Worm (Caenorhabditis elegans) whole organism, young adult: Measurements from ENCODE around the gene Y46E12BL.2.

ENCODE experiments used
- B0035.1 ChIP-seq: sonication (generic microtip); optimal IDR thresholded peaks from 2 replicates; lab custom pipeline; 2016; ENCODE audit warnings: missing genetic modification characterization, mild to moderate bottlenecking, missing compliant biosample characterization, missing genotype, missing genetic modification reagents
- C17E4.6 ChIP-seq: fragments of 200-800 bp; sonication (Bioruptor generic); IDR thresholded peaks from 2 replicates; pipeline ENCODE4 v1.3.6; 2022; ENCODE audit warnings: missing genetic modification reagents, missing genetic modification characterization, missing compliant biosample characterization
- efl-1 ChIP-seq: fragments of 150-350 bp; optimal IDR thresholded peaks from 2 replicates; lab custom pipeline; 2014; ENCODE audit warnings: missing biosample characterization, missing genetic modification reagents, missing genetic modification characterization
- egl-44 ChIP-seq: fragments of 200-800 bp; sonication (Bioruptor generic); IDR thresholded peaks from 2 replicates; pipeline ENCODE4 v1.3.6; 2022; ENCODE audit warnings: missing genetic modification reagents, missing genetic modification characterization, missing compliant biosample characterization
- hmg-1.2 ChIP-seq: fragments of 200-800 bp; sonication (Bioruptor generic); IDR thresholded peaks from 2 replicates; pipeline ENCODE4 v1.3.6; 2022; ENCODE audit warnings: missing genetic modification reagents, missing genetic modification characterization, missing compliant biosample characterization
- lag-1 ChIP-seq: fragments of 200-800 bp; sonication (Bioruptor generic); IDR thresholded peaks from 2 replicates; pipeline ENCODE4 v1.3.6; 2022; ENCODE audit warnings: missing genetic modification reagents, missing genetic modification characterization, missing compliant biosample characterization
- lir-1 ChIP-seq: fragments of 200-800 bp; sonication (Bioruptor generic); conservative IDR thresholded peaks from 2 replicates; pipeline ENCODE4 v1.3.6; 2022; ENCODE audit warnings: missing genetic modification reagents, missing genetic modification characterization, missing compliant biosample characterization
- lsl-1 ChIP-seq: fragments of 200-800 bp; sonication (Bioruptor generic); optimal IDR thresholded peaks from 2 replicates; lab custom pipeline; 2018; ENCODE audit warnings: mild to moderate bottlenecking, missing genetic modification characterization, moderate library complexity, missing compliant biosample characterization
- madf-8 ChIP-seq: fragments of 200-800 bp; sonication (Bioruptor generic); conservative IDR thresholded peaks from 2 replicates; pipeline ENCODE4 v1.3.6; 2022; ENCODE audit warnings: missing genetic modification reagents, missing genetic modification characterization, missing compliant biosample characterization
- nfya-1 ChIP-seq: sonication (generic microtip); optimal IDR thresholded peaks from 2 replicates; lab custom pipeline; 2017; ENCODE audit warnings: antibody characterized with exemption, missing compliant biosample characterization, missing genetic modification characterization, borderline replicate concordance; ENCODE audit not compliant: insufficient read depth
- sdz-38 ChIP-seq: sonication (generic microtip); optimal IDR thresholded peaks from 2 replicates; lab custom pipeline; 2016; ENCODE audit warnings: missing genotype, missing genetic modification characterization, missing compliant biosample characterization
- snpc-4 ChIP-seq, 5 experiments: fragments of 150-350 bp in 1 of 5; sonication (generic microtip) in 4 of 5; optimal IDR thresholded peaks; 2 replicates each; lab custom pipeline; 2014 to 2018; ENCODE audit warnings: missing genetic modification characterization in 5 of 5, missing biosample characterization in 3 of 5, antibody characterized with exemption in 2 of 5, mild to moderate bottlenecking in 2 of 5, missing compliant biosample characterization in 2 of 5, missing genotype in 2 of 5, moderate library complexity in 2 of 5, missing genetic modification reagents in 1 of 5
- unc-62 ChIP-seq: fragments of 150-350 bp; optimal IDR thresholded peaks from 2 replicates; lab custom pipeline; 2014; ENCODE audit warnings: missing biosample characterization, missing genetic modification reagents, missing genetic modification characterization
- ztf-26 ChIP-seq: sonication (generic microtip); optimal IDR thresholded peaks from 2 replicates; lab custom pipeline; 2017; ENCODE audit warnings: missing genetic modification characterization, missing compliant biosample characterization

- TF ChIP-seq nfya-1 (no peak), B0035.1 (tag; lab: Kevin White, UChicago) (no peak), lir-1 (GFP tag; lab: Robert Waterston, UW) (no peak), lsl-1 (no peak), madf-8 (GFP tag; lab: Robert Waterston, UW) (no peak), lag-1 (GFP tag; lab: Robert Waterston, UW) (no peak), ztf-26 (tag; lab: Kevin White, UChicago) (no peak), unc-62 (GFP tag; lab: Kevin White, UChicago) (no peak), efl-1 (GFP tag; lab: Kevin White, UChicago) (no peak), snpc-4 (GFP tag; optimal IDR thresholded peaks at IDR 0.05; lab: Kevin White, UChicago) (no peak), snpc-4 (tag; optimal IDR thresholded peaks at IDR 0.05; lab: Kevin White, UChicago) (no peak), hmg-1.2 (GFP tag; lab: Robert Waterston, UW) (peak; percentile 50; the same call in 1 of the 2 replicates), egl-44 (GFP tag; lab: Robert Waterston, UW) (no peak), sdz-38 (no peak), C17E4.6 (GFP tag; lab: Robert Waterston, UW) (no peak)
Measured at ce11 chrII:15258668-15259067, 25.9 kb downstream of the Y46E12BL.2 start.
